Fruit fly (Drosophila melanogaster) whole organism, embryonic: ENCODE results near the gene CG9018.

Experiments used
- Abd-B ChIP-seq: fragments of 200-800 bp; sonication (Bioruptor generic); optimal IDR thresholded peaks from 2 replicates; lab custom pipeline; 2018; ENCODE audit warnings: missing biosample characterization, mild to moderate bottlenecking, missing genetic modification characterization, moderate library complexity
- BEAF-32 ChIP-seq: fragments of 200-800 bp; sonication (Bioruptor generic); optimal IDR thresholded peaks from 3 replicates; lab custom pipeline; 2017; ENCODE audit warnings: missing biosample characterization, missing genetic modification characterization, mild to moderate bottlenecking, moderate library complexity, missing genetic modification reagents
- CG10543 ChIP-seq: fragments of 200-800 bp; sonication (Bioruptor generic); optimal IDR thresholded peaks from 3 replicates; lab custom pipeline; 2017; ENCODE audit warnings: missing biosample characterization, mild to moderate bottlenecking, missing genetic modification characterization, moderate library complexity
- CG11398 ChIP-seq: fragments of 200-800 bp; sonication (Bioruptor generic); optimal IDR thresholded peaks from 2 replicates; lab custom pipeline; 2016; ENCODE audit warnings: missing biosample characterization, missing genetic modification characterization
- CG11456 ChIP-seq: fragments of 200-800 bp; sonication (Bioruptor generic); IDR thresholded peaks from 3 replicates; pipeline ENCODE4 v1.3.6; 2022; ENCODE audit warnings: missing biosample characterization, missing genetic modification characterization
- CG12769 ChIP-seq: fragments of 200-800 bp; sonication (Bioruptor generic); optimal IDR thresholded peaks from 2 replicates; lab custom pipeline; 2019; ENCODE audit warnings: missing biosample characterization, mild to moderate bottlenecking, missing genetic modification characterization, moderate library complexity
- CG13287 ChIP-seq: fragments of 200-800 bp; sonication (Bioruptor generic); IDR thresholded peaks from 2 replicates; pipeline ENCODE4 v1.3.6; 2022; ENCODE audit warnings: missing biosample characterization, missing genetic modification characterization; ENCODE audit not compliant: partially characterized antibody
- CG14050 ChIP-seq: fragments of 200-800 bp; sonication (Bioruptor generic); IDR thresholded peaks from 3 replicates; pipeline ENCODE4 v1.3.6; 2022; ENCODE audit warnings: missing biosample characterization, missing genetic modification characterization
- CG15696 ChIP-seq: fragments of 200-800 bp; sonication (Bioruptor generic); optimal IDR thresholded peaks from 2 replicates; lab custom pipeline; 2019; ENCODE audit warnings: missing biosample characterization, mild to moderate bottlenecking, missing genetic modification characterization, moderate library complexity
- CG1602 ChIP-seq: fragments of 200-800 bp; sonication (Bioruptor generic); optimal IDR thresholded peaks from 3 replicates; lab custom pipeline; 2016; ENCODE audit warnings: missing biosample characterization, missing genetic modification characterization
- CG16779 ChIP-seq: fragments of 200-800 bp; sonication (Bioruptor generic); IDR thresholded peaks from 2 replicates; pipeline ENCODE4 v1.3.6; 2022; ENCODE audit warnings: missing biosample characterization, missing genetic modification characterization
- CG17186 ChIP-seq: fragments of 200-800 bp; sonication (Bioruptor generic); optimal IDR thresholded peaks from 3 replicates; lab custom pipeline; 2017; ENCODE audit warnings: missing biosample characterization, missing genetic modification reagents, missing genetic modification characterization
- CG17802 ChIP-seq: fragments of 200-800 bp; sonication (Bioruptor generic); optimal IDR thresholded peaks from 2 replicates; lab custom pipeline; 2018; ENCODE audit warnings: missing biosample characterization, mild to moderate bottlenecking, missing genetic modification characterization, moderate library complexity
- CG18011 ChIP-seq: fragments of 200-800 bp; sonication (Bioruptor generic); optimal IDR thresholded peaks from 2 replicates; lab custom pipeline; 2017; ENCODE audit warnings: missing biosample characterization, missing genetic modification characterization, mild to moderate bottlenecking, moderate library complexity, missing genotype
- CG2889 ChIP-seq: fragments of 200-800 bp; sonication (Bioruptor generic); IDR thresholded peaks from 3 replicates; pipeline ENCODE4 v1.3.6; 2022; ENCODE audit warnings: missing biosample characterization, missing genetic modification characterization
- CG3407 ChIP-seq: fragments of 200-800 bp; sonication (Bioruptor generic); optimal IDR thresholded peaks from 2 replicates; lab custom pipeline; 2018; ENCODE audit warnings: missing biosample characterization, mild to moderate bottlenecking, missing genetic modification characterization
- CG4617 ChIP-seq: fragments of 200-800 bp; sonication (Bioruptor generic); optimal IDR thresholded peaks from 3 replicates; lab custom pipeline; 2016; ENCODE audit warnings: missing biosample characterization, missing genetic modification characterization, borderline replicate concordance
- CG4820 ChIP-seq: fragments of 200-800 bp; sonication (Bioruptor generic); optimal IDR thresholded peaks from 3 replicates; lab custom pipeline; 2016; ENCODE audit warnings: missing biosample characterization, missing genetic modification characterization
- CG6272 ChIP-seq: fragments of 200-800 bp; sonication (Bioruptor generic); IDR thresholded peaks from 2 replicates; pipeline ENCODE4 v1.3.6; 2022; ENCODE audit warnings: missing biosample characterization, missing genetic modification characterization
- CG8290 ChIP-seq, 3 experiments: fragments of 200-800 bp; sonication (Bioruptor generic); optimal IDR thresholded peaks; 2 replicates each; lab custom pipeline; 2016 to 2019; ENCODE audit warnings: missing biosample characterization in 3 of 3, missing genetic modification characterization in 3 of 3, mild to moderate bottlenecking in 2 of 3, moderate library complexity in 1 of 3
- Dad ChIP-seq: fragments of 200-800 bp; sonication (Bioruptor generic); optimal IDR thresholded peaks from 3 replicates; lab custom pipeline; 2016; ENCODE audit warnings: missing biosample characterization, missing genetic modification characterization
- Dfd ChIP-seq, 2 experiments: fragments of >200 bp; optimal IDR thresholded peaks; 2 replicates each; lab custom pipeline; 2017; ENCODE audit warnings: missing biosample characterization in 2 of 2, missing genetic modification characterization in 2 of 2
- H15 ChIP-seq: fragments of 200-800 bp; sonication (Bioruptor generic); IDR thresholded peaks from 3 replicates; pipeline ENCODE4 v1.3.6; 2022; ENCODE audit warnings: missing biosample characterization, missing genetic modification characterization
- HLHmδ ChIP-seq: fragments of 200-800 bp; sonication (Bioruptor generic); optimal IDR thresholded peaks from 2 replicates; lab custom pipeline; 2018; ENCODE audit warnings: missing biosample characterization, mild to moderate bottlenecking, missing genetic modification characterization, moderate library complexity
- Jarid2 ChIP-seq: fragments of 200-800 bp; sonication (Bioruptor generic); optimal IDR thresholded peaks from 3 replicates; lab custom pipeline; 2017; ENCODE audit warnings: mild to moderate bottlenecking, missing biosample characterization, missing genetic modification reagents, missing genetic modification characterization
- Pdp1 ChIP-seq, 2 experiments: fragments of 200-800 bp; sonication (Bioruptor generic); optimal IDR thresholded peaks; 3 replicates each; lab custom pipeline; 2016; ENCODE audit warnings: missing biosample characterization in 2 of 2, missing genetic modification characterization in 2 of 2, mild to moderate bottlenecking in 1 of 2, moderate library complexity in 1 of 2
- Sin3A ChIP-seq: fragments of >200 bp; optimal IDR thresholded peaks from 2 replicates; lab custom pipeline; 2018
- Sox100B ChIP-seq: fragments of 200-800 bp; sonication (Bioruptor generic); optimal IDR thresholded peaks from 3 replicates; lab custom pipeline; 2018; ENCODE audit warnings: missing biosample characterization, mild to moderate bottlenecking, missing genetic modification characterization
- Stat92E ChIP-seq, 3 experiments: fragments of >200 bp in 2 of 3; fragments of 200-800 bp in 1 of 3; sonication (Bioruptor generic) in 1 of 3; optimal IDR thresholded peaks; 2 replicates each; lab custom pipeline; 2017 to 2019; ENCODE audit warnings: missing biosample characterization in 3 of 3, missing genetic modification characterization in 3 of 3, mild to moderate bottlenecking in 1 of 3, moderate library complexity in 1 of 3
- Trl ChIP-seq, 3 experiments: fragments of >200 bp in 2 of 3; fragments of 200-800 bp in 1 of 3; sonication (Bioruptor generic) in 1 of 3; optimal IDR thresholded peaks; 2 replicates in 1 of 3; 3 replicates in 2 of 3; lab custom pipeline; 2016 to 2017; ENCODE audit warnings: missing biosample characterization in 1 of 3, missing genetic modification characterization in 1 of 3
- Xrp1 ChIP-seq: fragments of 200-800 bp; sonication (Bioruptor generic); IDR thresholded peaks from 2 replicates; pipeline ENCODE4 v1.3.6; 2022; ENCODE audit warnings: missing biosample characterization, missing genetic modification characterization
- ap ChIP-seq: fragments of 200-800 bp; sonication (Bioruptor generic); IDR thresholded peaks from 2 replicates; pipeline ENCODE4 v1.3.6; 2022; ENCODE audit warnings: missing biosample characterization, missing genetic modification characterization
- chm ChIP-seq: fragments of 200-800 bp; sonication (Bioruptor generic); IDR thresholded peaks from 2 replicates; pipeline ENCODE4 v1.3.6; 2022; ENCODE audit warnings: missing biosample characterization, missing genetic modification characterization
- corto ChIP-seq: fragments of 200-800 bp; sonication (Bioruptor generic); optimal IDR thresholded peaks from 2 replicates; lab custom pipeline; 2016; ENCODE audit warnings: missing biosample characterization, mild to moderate bottlenecking, missing genetic modification characterization, moderate library complexity
- cwo ChIP-seq: fragments of 200-800 bp; sonication (Bioruptor generic); optimal IDR thresholded peaks from 3 replicates; lab custom pipeline; 2017; ENCODE audit warnings: missing biosample characterization, missing genetic modification characterization, mild to moderate bottlenecking, moderate library complexity, missing genetic modification reagents
- kni ChIP-seq: fragments of 200-800 bp; sonication (Bioruptor generic); optimal IDR thresholded peaks from 3 replicates; lab custom pipeline; 2017; ENCODE audit warnings: mild to moderate bottlenecking, missing biosample characterization, missing genetic modification reagents, missing genetic modification characterization
- knrl ChIP-seq: fragments of 200-800 bp; sonication (Bioruptor generic); IDR thresholded peaks from 3 replicates; pipeline ENCODE4 v1.3.6; 2022; ENCODE audit warnings: missing biosample characterization, missing genetic modification characterization; ENCODE audit not compliant: partially characterized antibody
- maf-S ChIP-seq: fragments of 200-800 bp; sonication (Bioruptor generic); optimal IDR thresholded peaks from 2 replicates; lab custom pipeline; 2016; ENCODE audit warnings: missing biosample characterization, missing genetic modification characterization
- nau ChIP-seq: fragments of 200-800 bp; sonication (Bioruptor generic); optimal IDR thresholded peaks from 3 replicates; lab custom pipeline; 2017; ENCODE audit warnings: missing biosample characterization, mild to moderate bottlenecking, missing genetic modification characterization, missing genetic modification reagents
- nerfin-1 ChIP-seq: fragments of 200-800 bp; sonication (Bioruptor generic); optimal IDR thresholded peaks from 3 replicates; lab custom pipeline; 2019; ENCODE audit warnings: missing biosample characterization, mild to moderate bottlenecking, missing genetic modification characterization, moderate library complexity
- nmo ChIP-seq: fragments of 200-800 bp; sonication (Bioruptor generic); optimal IDR thresholded peaks from 2 replicates; lab custom pipeline; 2018; ENCODE audit warnings: missing biosample characterization, mild to moderate bottlenecking, missing genetic modification characterization, moderate library complexity
- onecut ChIP-seq: fragments of 200-800 bp; sonication (Bioruptor generic); IDR thresholded peaks from 2 replicates; pipeline ENCODE4 v1.3.6; 2022; ENCODE audit warnings: missing biosample characterization, missing genetic modification characterization
- row ChIP-seq: fragments of 200-800 bp; sonication (Bioruptor generic); IDR thresholded peaks from 3 replicates; pipeline ENCODE4 v1.3.6; 2022; ENCODE audit warnings: missing biosample characterization, missing genetic modification characterization
- schlank ChIP-seq: fragments of 200-800 bp; sonication (Bioruptor generic); optimal IDR thresholded peaks from 2 replicates; lab custom pipeline; 2018; ENCODE audit warnings: missing biosample characterization, mild to moderate bottlenecking, missing genetic modification characterization
- sens-2 ChIP-seq: fragments of 200-800 bp; sonication (Bioruptor generic); IDR thresholded peaks from 2 replicates; pipeline ENCODE4 v1.3.6; 2022; ENCODE audit warnings: missing biosample characterization, missing genetic modification characterization
- stwl ChIP-seq: fragments of 200-800 bp; sonication (Bioruptor generic); optimal IDR thresholded peaks from 3 replicates; lab custom pipeline; 2018; ENCODE audit warnings: missing biosample characterization, mild to moderate bottlenecking, missing genetic modification characterization, moderate library complexity
- tin ChIP-seq: fragments of 200-800 bp; sonication (Bioruptor generic); optimal IDR thresholded peaks from 3 replicates; lab custom pipeline; 2016; ENCODE audit warnings: missing biosample characterization, missing genetic modification characterization
- tll ChIP-seq, 2 experiments: fragments of 200-800 bp in 1 of 2; fragments of >200 bp in 1 of 2; sonication (Bioruptor generic) in 1 of 2; optimal IDR thresholded peaks; 2 replicates each; lab custom pipeline; 2017 to 2019; ENCODE audit warnings: missing biosample characterization in 2 of 2, missing genetic modification characterization in 2 of 2, mild to moderate bottlenecking in 1 of 2, moderate library complexity in 1 of 2
- zen ChIP-seq: fragments of 200-800 bp; sonication (Bioruptor generic); optimal IDR thresholded peaks from 3 replicates; lab custom pipeline; 2018; ENCODE audit warnings: missing biosample characterization, mild to moderate bottlenecking, missing genetic modification characterization, moderate library complexity

Gene CG9018

dm6 chr3L:2191994-2192450, 44.9 kb downstream of the CG9018 start, which contains the start of gene CG5707 (continued):
- no peak for TF ChIP-seq CG4820
- TF ChIP-seq CG4617 (GFP tag; lab: Kevin White, UChicago): no peak
- no peak for TF ChIP-seq CG2889 (GFP tag; lab: Robert Waterston, UW)
- no peak for TF ChIP-seq cwo (GFP tag; lab: Kevin White, UChicago)
- no peak for TF ChIP-seq chm (GFP tag; lab: Robert Waterston, UW)
- TF ChIP-seq Jarid2 (GFP tag; lab: Kevin White, UChicago): peak; percentile 72
- TF ChIP-seq nau (GFP tag; lab: Kevin White, UChicago): no peak
- no peak for TF ChIP-seq row (GFP tag; lab: Robert Waterston, UW)
- no peak for TF ChIP-seq nmo (GFP tag; lab: Kevin White, UChicago)
- TF ChIP-seq corto (GFP tag; lab: Kevin White, UChicago): no peak
- TF ChIP-seq tin (GFP tag; lab: Kevin White, UChicago): no peak
- peak; percentile 88 for TF ChIP-seq CG12769 (tag; lab: Kevin White, UChicago)
- no peak for TF ChIP-seq schlank (tag; lab: Kevin White, UChicago)
- peak; percentile 24 for TF ChIP-seq CG10543 (GFP tag; lab: Kevin White, UChicago)
- no peak for TF ChIP-seq CG17802 (tag; lab: Kevin White, UChicago)
- TF ChIP-seq Xrp1: no peak
- no peak for TF ChIP-seq Dad (GFP tag; lab: Kevin White, UChicago)
- no peak for TF ChIP-seq zen (tag; lab: Kevin White, UChicago)
- no peak for TF ChIP-seq CG3407 (GFP tag; lab: Kevin White, UChicago)
- peak; percentile 19; the same call in 1 of the 2 replicates for TF ChIP-seq sens-2 (GFP tag; lab: Robert Waterston, UW)
- no peak for TF ChIP-seq ap (GFP tag; lab: Robert Waterston, UW)
- TF ChIP-seq nerfin-1 (tag; lab: Kevin White, UChicago): no peak
- no peak for TF ChIP-seq Pdp1 (GFP tag; optimal IDR thresholded peaks at IDR 0.05; lab: Kevin White, UChicago)
- TF ChIP-seq knrl (GFP tag; lab: Robert Waterston, UW): no peak
- TF ChIP-seq CG18011 (GFP tag; lab: Kevin White, UChicago): no peak
- TF ChIP-seq Sin3A (lab: Kevin White, UChicago): no peak
- TF ChIP-seq onecut: no peak
- no peak for TF ChIP-seq maf-S (GFP tag; lab: Kevin White, UChicago)
- no peak for TF ChIP-seq CG11456 (GFP tag; lab: Robert Waterston, UW)
- no peak for TF ChIP-seq Dfd (GFP tag; optimal IDR thresholded peaks at IDR 0.05; lab: Kevin White, UChicago)
- TF ChIP-seq Trl (optimal IDR thresholded peaks at IDR 0.05; lab: Kevin White, UChicago): peak; percentile 40 to 81
- TF ChIP-seq Trl (GFP tag; optimal IDR thresholded peaks at IDR 0.05; lab: Kevin White, UChicago): no peak
- no peak for TF ChIP-seq Abd-B
- peak; percentile 19; the same call in 1 of the 2 replicates for TF ChIP-seq CG13287
- no peak for TF ChIP-seq Sox100B (GFP tag; lab: Kevin White, UChicago)
- TF ChIP-seq kni (GFP tag; lab: Kevin White, UChicago): no peak
- no peak for TF ChIP-seq tll (GFP tag; optimal IDR thresholded peaks at IDR 0.05; lab: Kevin White, UChicago)
- no peak for TF ChIP-seq CG16779
- TF ChIP-seq CG1602 (GFP tag; lab: Kevin White, UChicago): no peak
- no peak for TF ChIP-seq CG6272
- no peak for TF ChIP-seq CG8290 (GFP tag; optimal IDR thresholded peaks at IDR 0.05; lab: Kevin White, UChicago)
- TF ChIP-seq CG8290 (tag; optimal IDR thresholded peaks at IDR 0.05; lab: Kevin White, UChicago): no peak
- TF ChIP-seq CG14050 (GFP tag; lab: Robert Waterston, UW): no peak
- no peak for TF ChIP-seq CG15696
- TF ChIP-seq stwl (tag; lab: Kevin White, UChicago): no peak
- no peak for TF ChIP-seq HLHmδ (GFP tag; lab: Kevin White, UChicago)
- no peak for TF ChIP-seq CG11398
- no peak for TF ChIP-seq BEAF-32 (GFP tag; lab: Kevin White, UChicago)
- TF ChIP-seq H15 (GFP tag; lab: Robert Waterston, UW): no peak
- TF ChIP-seq Stat92E (GFP tag; optimal IDR thresholded peaks at IDR 0.05; lab: Kevin White, UChicago): no peak
- no peak for TF ChIP-seq CG17186 (GFP tag; lab: Kevin White, UChicago)
